Fruit fly (Drosophila melanogaster) whole organism, pupa: ENCODE measurements around the gene CG31300.

Source experiments
- CG15710 ChIP-seq: fragments of 200-800 bp; sonication (Bioruptor generic); optimal IDR thresholded peaks from 2 replicates; lab custom pipeline; 2018; ENCODE audit warnings: missing biosample characterization, mild to moderate bottlenecking, missing genetic modification characterization, moderate library complexity
- EcR ChIP-seq: fragments of 200-800 bp; sonication (Bioruptor generic); optimal IDR thresholded peaks from 3 replicates; lab custom pipeline; 2019; ENCODE audit warnings: missing biosample characterization, missing genetic modification characterization, mild to moderate bottlenecking, moderate library complexity, missing genetic modification reagents

dm6 chr3R:25273537-25273936, 9.9 kb upstream of the CG31300 start, which contains the start of gene CG11878:
- TF ChIP-seq CG15710 (tag; lab: Kevin White, UChicago), result no peak
- no peak for TF ChIP-seq EcR
